Worm (Caenorhabditis elegans) whole organism, L2 larva: ENCODE measurements around the gene T01D3.6.
A peak's percentile ranks its signal among the peaks of the same experiment; 100 is the strongest.

ENCODE experiments used
- C34F6.9 ChIP-seq: fragments of 150-350 bp; optimal IDR thresholded peaks from 2 replicates; lab custom pipeline; 2014; ENCODE audit warnings: missing biosample characterization, missing genetic modification characterization
- F13H6.1 ChIP-seq: sonication (generic microtip); optimal IDR thresholded peaks from 2 replicates; lab custom pipeline; 2016; ENCODE audit warnings: missing genetic modification characterization, missing compliant biosample characterization
- Y55F3AM.14 ChIP-seq: fragments of 200-800 bp; sonication (Bioruptor generic); optimal IDR thresholded peaks from 2 replicates; lab custom pipeline; 2018; ENCODE audit warnings: mild to moderate bottlenecking, missing genetic modification characterization, missing compliant biosample characterization
- ZK546.5 ChIP-seq: sonication (generic microtip); optimal IDR thresholded peaks from 2 replicates; lab custom pipeline; 2017; ENCODE audit warnings: missing biosample characterization, missing genetic modification characterization
- aly-2 ChIP-seq: fragments of 150-350 bp; optimal IDR thresholded peaks from 2 replicates; lab custom pipeline; 2014; ENCODE audit warnings: missing biosample characterization, missing genetic modification characterization
- ama-1 ChIP-seq: fragments of 150-350 bp; optimal IDR thresholded peaks from 2 replicates; lab custom pipeline; 2018; ENCODE audit warnings: inconsistent platforms
- blmp-1 ChIP-seq: sonication (generic microtip); optimal IDR thresholded peaks from 2 replicates; lab custom pipeline; 2017; ENCODE audit warnings: missing genetic modification characterization, mild to moderate bottlenecking, missing compliant biosample characterization, antibody characterized with exemption, moderate library complexity; ENCODE audit not compliant: insufficient read depth
- ceh-16 ChIP-seq: fragments of 150-350 bp; optimal IDR thresholded peaks from 2 replicates; lab custom pipeline; 2014; ENCODE audit warnings: missing biosample characterization, missing genetic modification characterization
- ceh-82 ChIP-seq: fragments of 150-350 bp; optimal IDR thresholded peaks from 2 replicates; lab custom pipeline; 2014; ENCODE audit warnings: missing biosample characterization, missing genetic modification characterization
- dmd-4 ChIP-seq: sonication (generic microtip); optimal IDR thresholded peaks from 2 replicates; lab custom pipeline; 2017; ENCODE audit warnings: missing biosample characterization, missing genetic modification characterization
- egl-27 ChIP-seq: sonication (generic microtip); optimal IDR thresholded peaks from 3 replicates; lab custom pipeline; 2017; ENCODE audit warnings: missing biosample characterization, missing genetic modification reagents, missing genetic modification characterization
- elt-1 ChIP-seq: fragments of 150-350 bp; optimal IDR thresholded peaks from 2 replicates; lab custom pipeline; 2014; ENCODE audit warnings: missing biosample characterization, missing genetic modification characterization
- fos-1 ChIP-seq: fragments of 150-350 bp; optimal IDR thresholded peaks from 2 replicates; lab custom pipeline; 2014; ENCODE audit warnings: missing biosample characterization, missing genetic modification characterization
- gmeb-1 ChIP-seq: fragments of 150-350 bp; optimal IDR thresholded peaks from 2 replicates; lab custom pipeline; 2014; ENCODE audit warnings: missing biosample characterization, missing genetic modification characterization
- lin-11 ChIP-seq: fragments of 150-350 bp; sonication (generic microtip); optimal IDR thresholded peaks from 2 replicates; lab custom pipeline; 2014; ENCODE audit warnings: missing biosample characterization, missing genetic modification characterization, inconsistent platforms, mixed read lengths
- lin-39 ChIP-seq: fragments of 150-350 bp; optimal IDR thresholded peaks from 2 replicates; lab custom pipeline; 2014; ENCODE audit warnings: missing biosample characterization, missing genetic modification reagents, missing genetic modification characterization
- lsy-2 ChIP-seq, 2 experiments: fragments of 150-350 bp in 1 of 2; sonication (generic microtip) in 1 of 2; optimal IDR thresholded peaks; 2 replicates each; lab custom pipeline; 2014 to 2017; ENCODE audit warnings: missing biosample characterization in 2 of 2, missing genetic modification characterization in 2 of 2
- mab-5 ChIP-seq: fragments of 150-350 bp; optimal IDR thresholded peaks from 2 replicates; lab custom pipeline; 2014; ENCODE audit warnings: missing biosample characterization, missing genetic modification characterization
- mbf-1 ChIP-seq: sonication (generic microtip); optimal IDR thresholded peaks from 2 replicates; lab custom pipeline; 2017; ENCODE audit warnings: missing biosample characterization, missing genetic modification characterization
- mdl-1 ChIP-seq, 2 experiments: fragments of 150-350 bp in 1 of 2; sonication (generic microtip) in 1 of 2; optimal IDR thresholded peaks; 2 replicates each; lab custom pipeline; 2017; ENCODE audit warnings: missing biosample characterization in 2 of 2, missing genetic modification characterization in 2 of 2
- nhr-10 ChIP-seq: sonication (generic microtip); optimal IDR thresholded peaks from 2 replicates; lab custom pipeline; 2017; ENCODE audit warnings: missing biosample characterization, missing genetic modification characterization
- nhr-11 ChIP-seq: fragments of 150-350 bp; optimal IDR thresholded peaks from 2 replicates; lab custom pipeline; 2014; ENCODE audit warnings: missing biosample characterization, missing genetic modification characterization
- nhr-12 ChIP-seq: fragments of 150-350 bp; optimal IDR thresholded peaks from 2 replicates; lab custom pipeline; 2014; ENCODE audit warnings: missing biosample characterization, missing genetic modification characterization
- nhr-129 ChIP-seq: fragments of 150-350 bp; optimal IDR thresholded peaks from 2 replicates; lab custom pipeline; 2014; ENCODE audit warnings: missing biosample characterization, missing genetic modification characterization
- nhr-21 ChIP-seq: fragments of 150-350 bp; optimal IDR thresholded peaks from 2 replicates; lab custom pipeline; 2014; ENCODE audit warnings: missing biosample characterization, missing genetic modification characterization
- nhr-23 ChIP-seq: fragments of 150-350 bp; optimal IDR thresholded peaks from 2 replicates; lab custom pipeline; 2014; ENCODE audit warnings: missing biosample characterization, missing genetic modification reagents, missing genetic modification characterization
- nhr-237 ChIP-seq: fragments of 150-350 bp; optimal IDR thresholded peaks from 2 replicates; lab custom pipeline; 2014; ENCODE audit warnings: missing biosample characterization, missing genetic modification characterization
- nhr-25 ChIP-seq: fragments of 150-350 bp; sonication (generic microtip); optimal IDR thresholded peaks from 3 replicates; lab custom pipeline; 2014; ENCODE audit warnings: missing biosample characterization, missing genetic modification characterization
- nhr-6 ChIP-seq: fragments of 150-350 bp; optimal IDR thresholded peaks from 2 replicates; lab custom pipeline; 2014; ENCODE audit warnings: missing biosample characterization, missing genetic modification characterization
- nhr-77 ChIP-seq: fragments of 150-350 bp; optimal IDR thresholded peaks from 2 replicates; lab custom pipeline; 2014; ENCODE audit warnings: missing biosample characterization, missing genetic modification characterization
- peb-1 ChIP-seq: fragments of 150-350 bp; optimal IDR thresholded peaks from 2 replicates; lab custom pipeline; 2014; ENCODE audit warnings: missing biosample characterization, missing genetic modification characterization
- sem-4 ChIP-seq: fragments of 150-350 bp; optimal IDR thresholded peaks from 2 replicates; lab custom pipeline; 2014; ENCODE audit warnings: missing biosample characterization, missing genetic modification reagents, missing genetic modification characterization
- sma-3 ChIP-seq: sonication (generic microtip); optimal IDR thresholded peaks from 2 replicates; lab custom pipeline; 2016; ENCODE audit warnings: missing genetic modification reagents, missing genetic modification characterization, missing compliant biosample characterization
- sma-9 ChIP-seq, 2 experiments: fragments of 150-350 bp in 1 of 2; sonication (generic microtip) in 1 of 2; optimal IDR thresholded peaks; 2 replicates each; lab custom pipeline; 2014 to 2016; ENCODE audit warnings: missing genetic modification characterization in 2 of 2, mild to moderate bottlenecking in 1 of 2, missing biosample characterization in 1 of 2, missing compliant biosample characterization in 1 of 2, missing genetic modification reagents in 1 of 2, moderate library complexity in 1 of 2
- snpc-4 ChIP-seq: fragments of 150-350 bp; optimal IDR thresholded peaks from 2 replicates; lab custom pipeline; 2014; ENCODE audit warnings: missing biosample characterization, missing genetic modification characterization
- unc-62 ChIP-seq: fragments of 150-350 bp; optimal IDR thresholded peaks from 2 replicates; lab custom pipeline; 2014; ENCODE audit warnings: missing biosample characterization, missing genetic modification reagents, missing genetic modification characterization
- zag-1 ChIP-seq: fragments of 150-350 bp; optimal IDR thresholded peaks from 2 replicates; lab custom pipeline; 2014; ENCODE audit warnings: missing biosample characterization, missing genetic modification characterization
- ztf-11 ChIP-seq: sonication (generic microtip); optimal IDR thresholded peaks from 2 replicates; lab custom pipeline; 2017; ENCODE audit warnings: missing biosample characterization, missing genetic modification characterization
- ztf-4 ChIP-seq: fragments of 150-350 bp; optimal IDR thresholded peaks from 2 replicates; lab custom pipeline; 2014; ENCODE audit warnings: missing biosample characterization, missing genetic modification characterization

T01D3.6 gene

ce11 chrV:13716531-13716930 lies at the start of gene T01D3.6:
T01D3.6 (plus strand) TSS chrV:13716824.
- TF ChIP-seq lsy-2 (tag; optimal IDR thresholded peaks at IDR 0.05; lab: Kevin White, UChicago) (no peak), elt-1 (tag; lab: Kevin White, UChicago) (no peak), lin-39 (tag; lab: Kevin White, UChicago) (no peak), gmeb-1 (tag; lab: Kevin White, UChicago) (peak; percentile 34), sma-9 (GFP tag; optimal IDR thresholded peaks at IDR 0.05; lab: Kevin White, UChicago) (peak; percentile 56), sma-9 (tag; optimal IDR thresholded peaks at IDR 0.05; lab: Kevin White, UChicago) (no peak), nhr-129 (tag; lab: Kevin White, UChicago) (no peak), sma-3 (GFP tag; lab: Kevin White, UChicago) (no peak), peb-1 (tag; lab: Kevin White, UChicago) (no peak), fos-1 (tag; lab: Kevin White, UChicago) (peak; percentile 88), ceh-16 (tag; lab: Kevin White, UChicago) (no peak), zag-1 (no peak), aly-2 (no peak)

- TF ChIP-seq nhr-11 (tag; lab: Kevin White, UChicago): no peak
- TF ChIP-seq ceh-16 (tag; lab: Kevin White, UChicago): no peak
- TF ChIP-seq nhr-12: no peak
- no peak for TF ChIP-seq unc-62 (GFP tag; lab: Kevin White, UChicago)
- no peak for TF ChIP-seq ama-1 (lab: Kevin White, UChicago)
Observed at ce11 chrV:13668337-13668736, 48.3 kb upstream of the T01D3.6 start.

ce11 chrV:13669170-13669569 lies 47.5 kb upstream of the T01D3.6 start:
- TF ChIP-seq gmeb-1 (tag; lab: Kevin White, UChicago) (no peak), unc-62 (GFP tag; lab: Kevin White, UChicago) (no peak), dmd-4 (tag; lab: Kevin White, UChicago) (no peak), C34F6.9 (tag; lab: Kevin White, UChicago) (no peak), Y55F3AM.14 (GFP tag; lab: Kevin White, UChicago) (no peak), nhr-129 (tag; lab: Kevin White, UChicago) (no peak), snpc-4 (tag; lab: Kevin White, UChicago) (no peak), nhr-10 (tag; lab: Kevin White, UChicago) (no peak), mdl-1 (tag; optimal IDR thresholded peaks at IDR 0.05; lab: Kevin White, UChicago) (no peak)

- TF ChIP-seq nhr-23 (tag; lab: Kevin White, UChicago): no peak
- no peak for TF ChIP-seq ztf-11 (tag; lab: Kevin White, UChicago)
- TF ChIP-seq fos-1 (tag; lab: Kevin White, UChicago): no peak
- TF ChIP-seq nhr-25 (tag; lab: Kevin White, UChicago): no peak
- no peak for TF ChIP-seq ztf-4 (tag; lab: Kevin White, UChicago)
- TF ChIP-seq F13H6.1 (tag; lab: Kevin White, UChicago): no peak
Observed at ce11 chrV:13671911-13672639, 44.5 kb upstream of the T01D3.6 start, which contains the start of the genes mip-2 and F58G11.4. mip-2 (minus strand) TSS chrV:13671958. F58G11.4 (plus strand) TSS chrV:13672589.

ce11 chrV:13678542-13678941 lies 38.1 kb upstream of the T01D3.6 start, which contains the start of the genes tag-65 and ccz-1:
tag-65 (minus strand) TSS chrV:13678587.
ccz-1 (plus strand) TSS chrV:13678875.
- TF ChIP-seq sem-4 (tag; lab: Kevin White, UChicago): peak; percentile 57
- peak; percentile 43 for TF ChIP-seq egl-27 (tag; lab: Kevin White, UChicago)
- peak; percentile 27 for TF ChIP-seq ceh-16 (tag; lab: Kevin White, UChicago)
- peak; percentile 31 for TF ChIP-seq lin-11
- TF ChIP-seq zag-1: peak; percentile 41
- peak; percentile 64 for TF ChIP-seq nhr-237 (tag; lab: Kevin White, UChicago)
- TF ChIP-seq nhr-23 (tag; lab: Kevin White, UChicago): no peak
- TF ChIP-seq blmp-1 (tag; lab: Kevin White, UChicago): peak; percentile 60
- peak; percentile 38 for TF ChIP-seq Y55F3AM.14 (GFP tag; lab: Kevin White, UChicago)
- TF ChIP-seq lsy-2 (tag; optimal IDR thresholded peaks at IDR 0.05; lab: Kevin White, UChicago): peak; percentile 87 to 94
- no peak for TF ChIP-seq nhr-77
- peak; percentile 94 for TF ChIP-seq sma-9 (GFP tag; optimal IDR thresholded peaks at IDR 0.05; lab: Kevin White, UChicago)
- no peak for TF ChIP-seq sma-9 (tag; optimal IDR thresholded peaks at IDR 0.05; lab: Kevin White, UChicago)
- peak; percentile 35 for TF ChIP-seq ama-1 (lab: Kevin White, UChicago)
- no peak for TF ChIP-seq ztf-11 (tag; lab: Kevin White, UChicago)
- peak; percentile 90 for TF ChIP-seq nhr-25 (tag; lab: Kevin White, UChicago)
- peak; percentile 87 for TF ChIP-seq nhr-21 (tag; lab: Kevin White, UChicago)
- TF ChIP-seq gmeb-1 (tag; lab: Kevin White, UChicago): peak; percentile 93
- TF ChIP-seq unc-62 (GFP tag; lab: Kevin White, UChicago): peak; percentile 57
- TF ChIP-seq sma-3 (GFP tag; lab: Kevin White, UChicago): peak; percentile 80
- no peak for TF ChIP-seq elt-1 (tag; lab: Kevin White, UChicago)
- peak; percentile 24 for TF ChIP-seq ZK546.5 (tag; lab: Kevin White, UChicago)
- no peak for TF ChIP-seq ceh-82
- peak; percentile 90 for TF ChIP-seq mab-5 (tag; lab: Kevin White, UChicago)
- TF ChIP-seq mbf-1 (tag; lab: Kevin White, UChicago): no peak
- peak; percentile 59 for TF ChIP-seq nhr-129 (tag; lab: Kevin White, UChicago)
- peak in 1 of 2 experiments; percentile 54 for TF ChIP-seq mdl-1 (tag; optimal IDR thresholded peaks at IDR 0.05; lab: Kevin White, UChicago)
- TF ChIP-seq nhr-6: no peak
- TF ChIP-seq peb-1 (tag; lab: Kevin White, UChicago): no peak
- TF ChIP-seq snpc-4 (tag; lab: Kevin White, UChicago): peak; percentile 78
- TF ChIP-seq C34F6.9 (tag; lab: Kevin White, UChicago): peak; percentile 97
